Fruit fly (Drosophila melanogaster): ENCODE results near the gene CG5167.

The CG5167 gene

dm6 chr3R:12425510-12426309, 19.4 kb downstream of the CG5167 start, which contains the start of gene Pp1-87B (continued):
- 0 out of 2 replicates have a peak, but pooled peaks have one; percentile 28 for TF ChIP-seq hbn (GFP tag; IDR thresholded peaks at IDR 0.05; ENCODE audit: partially characterized antibody)
- peak; percentile 87 for TF ChIP-seq CG12659 (GFP tag; optimal IDR thresholded peaks at IDR 0.05)
- no peak for TF ChIP-seq klu (GFP tag; IDR thresholded peaks at IDR 0.05)
- peak; percentile 100 for TF ChIP-seq phol (tag; optimal IDR thresholded peaks at IDR 0.05)
- TF ChIP-seq CG10565 (GFP tag; optimal IDR thresholded peaks at IDR 0.05) = no peak
- TF ChIP-seq CG8290 (GFP tag; optimal IDR thresholded peaks at IDR 0.05) = peak; percentile 39
- peak in 1 of 2 experiments; percentile 46 for TF ChIP-seq CG8290 (tag; optimal IDR thresholded peaks at IDR 0.05)
- TF ChIP-seq Ssrp (tag; optimal IDR thresholded peaks at IDR 0.05) = no peak
- TF ChIP-seq twi (tag; optimal IDR thresholded peaks at IDR 0.05) = peak; percentile 28
- TF ChIP-seq Dfd (GFP tag; optimal IDR thresholded peaks at IDR 0.05) = peak in 1 of 2 experiments; percentile 30
- TF ChIP-seq CG10543 (GFP tag; optimal IDR thresholded peaks at IDR 0.05) = peak; percentile 53
- TF ChIP-seq hkb (optimal IDR thresholded peaks at IDR 0.05) = peak; percentile 92
- TF ChIP-seq hkb (GFP tag; IDR thresholded peaks at IDR 0.05) = no peak
- TF ChIP-seq trem (tag; optimal IDR thresholded peaks at IDR 0.05) = peak; percentile 28
- TF ChIP-seq CG2116 (GFP tag; optimal IDR thresholded peaks at IDR 0.05) = peak; percentile 66
- peak; percentile 32 for TF ChIP-seq Side (GFP tag; optimal IDR thresholded peaks at IDR 0.05)
- no peak for TF ChIP-seq CG11504 (tag; optimal IDR thresholded peaks at IDR 0.05)
- TF ChIP-seq Nf-YA (GFP tag; IDR thresholded peaks at IDR 0.05) = no peak
- peak; percentile 70 for TF ChIP-seq kni (GFP tag; optimal IDR thresholded peaks at IDR 0.05)
- peak; percentile 46 for TF ChIP-seq Nf-YC (tag; optimal IDR thresholded peaks at IDR 0.05)
- no peak for TF ChIP-seq Sox100B (GFP tag; optimal IDR thresholded peaks at IDR 0.05)
- no peak for TF ChIP-seq gcm (GFP tag; optimal IDR thresholded peaks at IDR 0.05)
- no peak for TF ChIP-seq zf30C (GFP tag; optimal IDR thresholded peaks at IDR 0.05)
- TF ChIP-seq dysf (GFP tag; IDR thresholded peaks at IDR 0.05) = 0 out of 3 replicates have a peak, but pooled peaks have one; percentile 7
- peak in 1 of 2 experiments; percentile 1 for TF ChIP-seq chif (GFP tag; optimal IDR thresholded peaks at IDR 0.05)
- peak; percentile 91 for TF ChIP-seq CG10321 (GFP tag; IDR thresholded peaks at IDR 0.05)
- peak; percentile 75 for TF ChIP-seq Sry-δ (GFP tag; optimal IDR thresholded peaks at IDR 0.05)
- TF ChIP-seq CG13894 (tag; optimal IDR thresholded peaks at IDR 0.05) = no peak

- TF ChIP-seq lbe (GFP tag; optimal IDR thresholded peaks at IDR 0.05) (peak; percentile 17), Stat92E (GFP tag; optimal IDR thresholded peaks at IDR 0.05) (no peak), Fer3 (tag; optimal IDR thresholded peaks at IDR 0.05) (peak; percentile 9), chinmo (GFP tag; IDR thresholded peaks at IDR 0.05; ENCODE audit: partially characterized antibody) (0 out of 4 replicates have a peak, but pooled peaks have one; percentile 64), nerfin-2 (GFP tag; IDR thresholded peaks at IDR 0.05; ENCODE audit: partially characterized antibody) (peak; percentile 38; the same call in 1 of the 2 replicates), mld (GFP tag; IDR thresholded peaks at IDR 0.05; ENCODE audit: partially characterized antibody) (0 out of 3 replicates have a peak, but pooled peaks have one; percentile 5), Atf3 (GFP tag; optimal IDR thresholded peaks at IDR 0.05) (no peak), HLH4C (GFP tag; IDR thresholded peaks at IDR 0.05; ENCODE audit: partially characterized antibody) (peak; percentile 41; the same call in 1 of the 3 replicates), inv (GFP tag; IDR thresholded peaks at IDR 0.05; ENCODE audit: partially characterized antibody) (0 out of 2 replicates have a peak, but pooled peaks have one; percentile 4), CG13287 (GFP tag; IDR thresholded peaks at IDR 0.05; ENCODE audit: partially characterized antibody) (peak; percentile 18; the same call in 1 of the 2 replicates), CG14710 (tag; optimal IDR thresholded peaks at IDR 0.05) (peak; percentile 5), NfI (GFP tag; optimal IDR thresholded peaks at IDR 0.05) (peak; percentile 8), sqz (GFP tag; optimal IDR thresholded peaks at IDR 0.05) (no peak), CG15514 (GFP tag; optimal IDR thresholded peaks at IDR 0.05) (peak; percentile 34), tna (GFP tag; IDR thresholded peaks at IDR 0.05; ENCODE audit: partially characterized antibody) (0 out of 2 replicates have a peak, but pooled peaks have one; percentile 31), CG6765 (GFP tag; optimal IDR thresholded peaks at IDR 0.05) (peak; percentile 3), E2f2 (GFP tag; IDR thresholded peaks at IDR 0.05) (peak; percentile 57), CG13296 (GFP tag; optimal IDR thresholded peaks at IDR 0.05) (peak; percentile 5), D (optimal IDR thresholded peaks at IDR 0.05) (no peak), D (GFP tag; optimal IDR thresholded peaks at IDR 0.05) (no peak)
Observed at dm6 chr3R:12426310-12426653, 19.9 kb downstream of the CG5167 start, which contains the start of gene NANS. Gene NANS (plus strand): TSS chr3R:12426578.

Measured in whole organism, embryonic.